Worm (Caenorhabditis elegans): ENCODE results near the gene F16G10.2.

DNA sequence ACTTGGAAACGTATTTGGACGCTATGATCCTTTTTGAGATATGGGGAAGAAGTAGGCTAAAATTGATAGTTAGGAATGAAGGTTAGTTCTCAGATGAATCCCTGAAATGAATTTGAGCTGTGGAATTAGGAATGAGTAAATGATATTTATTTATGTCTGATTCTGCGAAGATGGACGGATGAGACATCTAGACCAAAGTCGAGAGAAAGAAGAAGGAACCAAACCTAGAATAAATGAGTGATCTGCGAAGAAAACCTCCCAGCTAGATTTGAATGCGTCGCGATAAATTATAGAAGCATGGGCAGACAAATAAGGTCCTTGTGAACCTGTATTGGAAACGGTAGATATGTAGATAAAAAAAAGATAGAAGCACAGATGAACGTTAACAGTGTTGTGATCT lies 15.1 kb upstream of the F16G10.2 start, which contains the start of gene F43C11.16:
- TF ChIP-seq unc-86 (tag; optimal IDR thresholded peaks at IDR 0.05) (no peak), F16B12.6 (tag; optimal IDR thresholded peaks at IDR 0.05) (no peak), C34B4.2 (tag; optimal IDR thresholded peaks at IDR 0.05) (no peak), zag-1 (tag; optimal IDR thresholded peaks at IDR 0.05) (no peak), nhr-11 (tag; optimal IDR thresholded peaks at IDR 0.05) (no peak), swsn-7 (tag; optimal IDR thresholded peaks at IDR 0.05) (no peak), lin-13 (GFP tag; optimal IDR thresholded peaks at IDR 0.05) (no peak), C16A3.4 (tag; optimal IDR thresholded peaks at IDR 0.05) (no peak), nhr-90 (tag; optimal IDR thresholded peaks at IDR 0.05; ENCODE audit: poor library complexity) (no peak), snpc-4 (tag; optimal IDR thresholded peaks at IDR 0.05) (no peak), aly-2 (tag; optimal IDR thresholded peaks at IDR 0.05) (no peak), fkh-4 (tag; optimal IDR thresholded peaks at IDR 0.05; ENCODE audit: borderline replicate concordance) (no peak), jun-1 (tag; optimal IDR thresholded peaks at IDR 0.05) (no peak)

Measured in whole organism, L1 larva.